Worm (Caenorhabditis elegans) whole organism, L2 larva: Measurements from ENCODE around the gene R10D12.1.
A peak's percentile ranks its signal among the peaks of the same experiment; 100 is the strongest.

Experiments
- C34F6.9 ChIP-seq: fragments of 150-350 bp; optimal IDR thresholded peaks from 2 replicates; lab custom pipeline; 2014; ENCODE audit warnings: missing biosample characterization, missing genetic modification characterization
- F13H6.1 ChIP-seq: sonication (generic microtip); optimal IDR thresholded peaks from 2 replicates; lab custom pipeline; 2016; ENCODE audit warnings: missing genetic modification characterization, missing compliant biosample characterization
- R02D3.7 ChIP-seq: fragments of 150-350 bp; optimal IDR thresholded peaks from 2 replicates; lab custom pipeline; 2014; ENCODE audit warnings: missing biosample characterization, missing genetic modification characterization
- Y55F3AM.14 ChIP-seq: fragments of 200-800 bp; sonication (Bioruptor generic); optimal IDR thresholded peaks from 2 replicates; lab custom pipeline; 2018; ENCODE audit warnings: mild to moderate bottlenecking, missing genetic modification characterization, missing compliant biosample characterization
- ZK546.5 ChIP-seq: sonication (generic microtip); optimal IDR thresholded peaks from 2 replicates; lab custom pipeline; 2017; ENCODE audit warnings: missing biosample characterization, missing genetic modification characterization
- alr-1 ChIP-seq: fragments of 150-350 bp; optimal IDR thresholded peaks from 2 replicates; lab custom pipeline; 2014; ENCODE audit warnings: missing biosample characterization, missing genetic modification characterization
- aly-2 ChIP-seq: fragments of 150-350 bp; optimal IDR thresholded peaks from 2 replicates; lab custom pipeline; 2014; ENCODE audit warnings: missing biosample characterization, missing genetic modification characterization
- ama-1 ChIP-seq: fragments of 150-350 bp; optimal IDR thresholded peaks from 2 replicates; lab custom pipeline; 2018; ENCODE audit warnings: inconsistent platforms
- blmp-1 ChIP-seq: sonication (generic microtip); optimal IDR thresholded peaks from 2 replicates; lab custom pipeline; 2017; ENCODE audit warnings: missing genetic modification characterization, mild to moderate bottlenecking, missing compliant biosample characterization, antibody characterized with exemption, moderate library complexity; ENCODE audit not compliant: insufficient read depth
- ceh-16 ChIP-seq: fragments of 150-350 bp; optimal IDR thresholded peaks from 2 replicates; lab custom pipeline; 2014; ENCODE audit warnings: missing biosample characterization, missing genetic modification characterization
- ceh-82 ChIP-seq: fragments of 150-350 bp; optimal IDR thresholded peaks from 2 replicates; lab custom pipeline; 2014; ENCODE audit warnings: missing biosample characterization, missing genetic modification characterization
- crh-2 ChIP-seq: sonication (generic microtip); optimal IDR thresholded peaks from 2 replicates; lab custom pipeline; 2017; ENCODE audit warnings: missing biosample characterization, missing genetic modification characterization
- dmd-4 ChIP-seq: sonication (generic microtip); optimal IDR thresholded peaks from 2 replicates; lab custom pipeline; 2017; ENCODE audit warnings: missing biosample characterization, missing genetic modification characterization
- egl-27 ChIP-seq: sonication (generic microtip); optimal IDR thresholded peaks from 3 replicates; lab custom pipeline; 2017; ENCODE audit warnings: missing biosample characterization, missing genetic modification reagents, missing genetic modification characterization
- elt-1 ChIP-seq: fragments of 150-350 bp; optimal IDR thresholded peaks from 2 replicates; lab custom pipeline; 2014; ENCODE audit warnings: missing biosample characterization, missing genetic modification characterization
- elt-3 ChIP-seq: sonication (generic microtip); optimal IDR thresholded peaks from 2 replicates; lab custom pipeline; 2017; ENCODE audit warnings: missing biosample characterization, missing genetic modification characterization
- fos-1 ChIP-seq: fragments of 150-350 bp; optimal IDR thresholded peaks from 2 replicates; lab custom pipeline; 2014; ENCODE audit warnings: missing biosample characterization, missing genetic modification characterization
- gmeb-1 ChIP-seq: fragments of 150-350 bp; optimal IDR thresholded peaks from 2 replicates; lab custom pipeline; 2014; ENCODE audit warnings: missing biosample characterization, missing genetic modification characterization
- lin-11 ChIP-seq: fragments of 150-350 bp; sonication (generic microtip); optimal IDR thresholded peaks from 2 replicates; lab custom pipeline; 2014; ENCODE audit warnings: missing biosample characterization, missing genetic modification characterization, inconsistent platforms, mixed read lengths
- lin-13 ChIP-seq: fragments of 150-350 bp; optimal IDR thresholded peaks from 2 replicates; lab custom pipeline; 2014; ENCODE audit warnings: missing biosample characterization, missing genetic modification reagents, missing genetic modification characterization
- lin-39 ChIP-seq: fragments of 150-350 bp; optimal IDR thresholded peaks from 2 replicates; lab custom pipeline; 2014; ENCODE audit warnings: missing biosample characterization, missing genetic modification reagents, missing genetic modification characterization
- lsy-2 ChIP-seq, 2 experiments: fragments of 150-350 bp in 1 of 2; sonication (generic microtip) in 1 of 2; optimal IDR thresholded peaks; 2 replicates each; lab custom pipeline; 2014 to 2017; ENCODE audit warnings: missing biosample characterization in 2 of 2, missing genetic modification characterization in 2 of 2
- mab-5 ChIP-seq: fragments of 150-350 bp; optimal IDR thresholded peaks from 2 replicates; lab custom pipeline; 2014; ENCODE audit warnings: missing biosample characterization, missing genetic modification characterization
- mbf-1 ChIP-seq: sonication (generic microtip); optimal IDR thresholded peaks from 2 replicates; lab custom pipeline; 2017; ENCODE audit warnings: missing biosample characterization, missing genetic modification characterization
- mdl-1 ChIP-seq, 2 experiments: fragments of 150-350 bp in 1 of 2; sonication (generic microtip) in 1 of 2; optimal IDR thresholded peaks; 2 replicates each; lab custom pipeline; 2017; ENCODE audit warnings: missing biosample characterization in 2 of 2, missing genetic modification characterization in 2 of 2
- nhr-10 ChIP-seq: sonication (generic microtip); optimal IDR thresholded peaks from 2 replicates; lab custom pipeline; 2017; ENCODE audit warnings: missing biosample characterization, missing genetic modification characterization
- nhr-11 ChIP-seq: fragments of 150-350 bp; optimal IDR thresholded peaks from 2 replicates; lab custom pipeline; 2014; ENCODE audit warnings: missing biosample characterization, missing genetic modification characterization
- nhr-12 ChIP-seq: fragments of 150-350 bp; optimal IDR thresholded peaks from 2 replicates; lab custom pipeline; 2014; ENCODE audit warnings: missing biosample characterization, missing genetic modification characterization
- nhr-129 ChIP-seq: fragments of 150-350 bp; optimal IDR thresholded peaks from 2 replicates; lab custom pipeline; 2014; ENCODE audit warnings: missing biosample characterization, missing genetic modification characterization
- nhr-21 ChIP-seq: fragments of 150-350 bp; optimal IDR thresholded peaks from 2 replicates; lab custom pipeline; 2014; ENCODE audit warnings: missing biosample characterization, missing genetic modification characterization
- nhr-23 ChIP-seq: fragments of 150-350 bp; optimal IDR thresholded peaks from 2 replicates; lab custom pipeline; 2014; ENCODE audit warnings: missing biosample characterization, missing genetic modification reagents, missing genetic modification characterization
- nhr-237 ChIP-seq: fragments of 150-350 bp; optimal IDR thresholded peaks from 2 replicates; lab custom pipeline; 2014; ENCODE audit warnings: missing biosample characterization, missing genetic modification characterization
- nhr-25 ChIP-seq: fragments of 150-350 bp; sonication (generic microtip); optimal IDR thresholded peaks from 3 replicates; lab custom pipeline; 2014; ENCODE audit warnings: missing biosample characterization, missing genetic modification characterization
- nhr-6 ChIP-seq: fragments of 150-350 bp; optimal IDR thresholded peaks from 2 replicates; lab custom pipeline; 2014; ENCODE audit warnings: missing biosample characterization, missing genetic modification characterization
- nhr-77 ChIP-seq: fragments of 150-350 bp; optimal IDR thresholded peaks from 2 replicates; lab custom pipeline; 2014; ENCODE audit warnings: missing biosample characterization, missing genetic modification characterization
- peb-1 ChIP-seq: fragments of 150-350 bp; optimal IDR thresholded peaks from 2 replicates; lab custom pipeline; 2014; ENCODE audit warnings: missing biosample characterization, missing genetic modification characterization
- sem-4 ChIP-seq: fragments of 150-350 bp; optimal IDR thresholded peaks from 2 replicates; lab custom pipeline; 2014; ENCODE audit warnings: missing biosample characterization, missing genetic modification reagents, missing genetic modification characterization
- skn-1 ChIP-seq: sonication (generic microtip); optimal IDR thresholded peaks from 2 replicates; lab custom pipeline; 2017; ENCODE audit warnings: missing biosample characterization, missing genetic modification characterization
- sma-3 ChIP-seq: sonication (generic microtip); optimal IDR thresholded peaks from 2 replicates; lab custom pipeline; 2016; ENCODE audit warnings: missing genetic modification reagents, missing genetic modification characterization, missing compliant biosample characterization
- sma-9 ChIP-seq, 2 experiments: fragments of 150-350 bp in 1 of 2; sonication (generic microtip) in 1 of 2; optimal IDR thresholded peaks; 2 replicates each; lab custom pipeline; 2014 to 2016; ENCODE audit warnings: missing genetic modification characterization in 2 of 2, mild to moderate bottlenecking in 1 of 2, missing biosample characterization in 1 of 2, missing compliant biosample characterization in 1 of 2, missing genetic modification reagents in 1 of 2, moderate library complexity in 1 of 2
- snpc-4 ChIP-seq: fragments of 150-350 bp; optimal IDR thresholded peaks from 2 replicates; lab custom pipeline; 2014; ENCODE audit warnings: missing biosample characterization, missing genetic modification characterization
- unc-39 ChIP-seq: fragments of 150-350 bp; optimal IDR thresholded peaks from 2 replicates; lab custom pipeline; 2014; ENCODE audit warnings: missing biosample characterization, missing genetic modification characterization
- unc-55 ChIP-seq: fragments of 150-350 bp; sonication (generic microtip); optimal IDR thresholded peaks from 3 replicates; lab custom pipeline; 2014; ENCODE audit warnings: missing biosample characterization, missing genetic modification reagents, missing genetic modification characterization
- unc-62 ChIP-seq: fragments of 150-350 bp; optimal IDR thresholded peaks from 2 replicates; lab custom pipeline; 2014; ENCODE audit warnings: missing biosample characterization, missing genetic modification reagents, missing genetic modification characterization
- zag-1 ChIP-seq: fragments of 150-350 bp; optimal IDR thresholded peaks from 2 replicates; lab custom pipeline; 2014; ENCODE audit warnings: missing biosample characterization, missing genetic modification characterization
- ztf-1 ChIP-seq: fragments of 200-800 bp; sonication (Bioruptor generic); conservative IDR thresholded peaks from 2 replicates; pipeline ENCODE4 v1.3.6; 2022; ENCODE audit warnings: missing genetic modification characterization, missing compliant biosample characterization
- ztf-11 ChIP-seq: sonication (generic microtip); optimal IDR thresholded peaks from 2 replicates; lab custom pipeline; 2017; ENCODE audit warnings: missing biosample characterization, missing genetic modification characterization
- ztf-4 ChIP-seq: fragments of 150-350 bp; optimal IDR thresholded peaks from 2 replicates; lab custom pipeline; 2014; ENCODE audit warnings: missing biosample characterization, missing genetic modification characterization

Gene R10D12.1

DNA sequence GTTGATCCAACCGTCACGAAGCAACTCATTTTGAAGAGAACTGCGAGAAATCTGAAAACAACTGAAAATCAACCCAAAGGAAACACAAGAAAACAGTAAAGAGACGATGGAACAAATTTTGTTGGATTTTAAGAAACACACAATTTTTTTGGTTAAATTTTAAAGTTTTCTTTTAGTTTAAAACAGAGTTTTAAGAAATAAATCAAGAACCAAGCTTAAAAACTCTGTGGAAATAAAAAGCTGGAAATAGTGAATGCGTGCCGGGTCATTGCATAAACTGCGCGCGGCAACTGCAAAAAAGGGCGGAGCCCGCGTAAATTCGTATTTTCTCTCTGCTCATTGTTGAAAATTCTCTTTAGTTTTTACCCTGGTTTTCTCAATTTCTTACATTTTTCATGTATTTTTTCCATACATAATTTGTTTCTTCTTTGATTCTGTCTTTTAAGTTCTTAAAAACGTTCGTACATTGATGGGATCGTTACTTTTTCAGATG, 27.5 kb upstream of the R10D12.1 start, which contains the start of the genes algn-13 and R10D12.13:
Gene algn-13 (minus strand): TSS at position 51 of the 493 bp plus-strand sequence.
Gene R10D12.13 (plus strand): TSS at position 491 of the 493 bp plus-strand sequence.
- no peak for TF ChIP-seq nhr-6 (tag; lab: Kevin White, UChicago)
- no peak for TF ChIP-seq zag-1 (tag; lab: Kevin White, UChicago)
- TF ChIP-seq lin-39 (tag; lab: Kevin White, UChicago) = no peak
- peak; percentile 56 for TF ChIP-seq mab-5 (tag; lab: Kevin White, UChicago)
- TF ChIP-seq nhr-237 (tag; lab: Kevin White, UChicago) = no peak
- TF ChIP-seq nhr-129 (tag; lab: Kevin White, UChicago) = peak; percentile 55
- TF ChIP-seq aly-2 (tag; lab: Kevin White, UChicago) = no peak
- TF ChIP-seq C34F6.9 (tag; lab: Kevin White, UChicago) = peak; percentile 37
- TF ChIP-seq nhr-10 = no peak
- TF ChIP-seq unc-39 = no peak
- no peak for TF ChIP-seq elt-1 (tag; lab: Kevin White, UChicago)
- peak; percentile 60 for TF ChIP-seq lin-11 (tag; lab: Kevin White, UChicago)
- no peak for TF ChIP-seq peb-1 (tag; lab: Kevin White, UChicago)
- TF ChIP-seq Y55F3AM.14 (GFP tag; lab: Kevin White, UChicago) = no peak
- no peak for TF ChIP-seq nhr-21 (tag; lab: Kevin White, UChicago)
- TF ChIP-seq ZK546.5 (tag; lab: Kevin White, UChicago) = no peak
- TF ChIP-seq egl-27 (tag; lab: Kevin White, UChicago) = no peak
- no peak for TF ChIP-seq dmd-4 (tag; lab: Kevin White, UChicago)
- no peak for TF ChIP-seq skn-1
- no peak for TF ChIP-seq ceh-82 (tag; lab: Kevin White, UChicago)
- peak; percentile 2 for TF ChIP-seq ztf-4
- no peak for TF ChIP-seq alr-1 (tag; lab: Kevin White, UChicago)
- peak; percentile 70 for TF ChIP-seq sma-9 (GFP tag; optimal IDR thresholded peaks at IDR 0.05; lab: Kevin White, UChicago)
- no peak for TF ChIP-seq sma-9 (tag; optimal IDR thresholded peaks at IDR 0.05; lab: Kevin White, UChicago)
- peak; percentile 52 for TF ChIP-seq lin-13 (GFP tag; lab: Kevin White, UChicago)
- peak; percentile 78 for TF ChIP-seq unc-55 (GFP tag; lab: Kevin White, UChicago)
- no peak for TF ChIP-seq nhr-77 (tag; lab: Kevin White, UChicago)
- TF ChIP-seq mbf-1 (tag; lab: Kevin White, UChicago) = no peak
- TF ChIP-seq F13H6.1 = peak; percentile 64
- TF ChIP-seq mdl-1 (tag; optimal IDR thresholded peaks at IDR 0.05; lab: Kevin White, UChicago) = no peak
- no peak for TF ChIP-seq nhr-23 (tag; lab: Kevin White, UChicago)
- peak; percentile 48 for TF ChIP-seq sma-3 (GFP tag; lab: Kevin White, UChicago)
- no peak for TF ChIP-seq R02D3.7 (tag; lab: Kevin White, UChicago)
- TF ChIP-seq lsy-2 (tag; optimal IDR thresholded peaks at IDR 0.05; lab: Kevin White, UChicago) = peak in 1 of 2 experiments; percentile 70
- no peak for TF ChIP-seq blmp-1 (tag; lab: Kevin White, UChicago)
- peak; percentile 30 for TF ChIP-seq snpc-4
- TF ChIP-seq fos-1 = no peak
- TF ChIP-seq nhr-12 (tag; lab: Kevin White, UChicago) = no peak
- no peak for TF ChIP-seq ama-1 (lab: Kevin White, UChicago)
- TF ChIP-seq crh-2 = no peak
- TF ChIP-seq ztf-1 (GFP tag; lab: Robert Waterston, UW) = no peak
- TF ChIP-seq ceh-16 = no peak
- no peak for TF ChIP-seq elt-3 (tag; lab: Kevin White, UChicago)
- TF ChIP-seq ztf-11 = no peak
- peak; percentile 43 for TF ChIP-seq nhr-25
- no peak for TF ChIP-seq nhr-11
- TF ChIP-seq gmeb-1 (tag; lab: Kevin White, UChicago) = peak; percentile 74
- no peak for TF ChIP-seq unc-62 (GFP tag; lab: Kevin White, UChicago)
- peak; percentile 70 for TF ChIP-seq sem-4 (tag; lab: Kevin White, UChicago)
